Worm (Caenorhabditis elegans): Measurements from ENCODE around the gene sel-5.
A peak's percentile ranks its signal among the peaks of the same experiment; 100 is the strongest.

ce11 chrIII:4587177-4587576 is 8.9 kb upstream of the sel-5 start, which contains the start of the genes F35G12.7 and smc-4:
- TF ChIP-seq cog-1 (tag; optimal IDR thresholded peaks at IDR 0.05) (no peak), med-1 (GFP tag; optimal IDR thresholded peaks at IDR 0.05; ENCODE audit: insufficient read depth) (no peak), T22C8.4 (GFP tag; IDR thresholded peaks at IDR 0.05) (0 out of 2 replicates have a peak, but pooled peaks have one; percentile 20), klf-2 (GFP tag; conservative IDR thresholded peaks at IDR 0.05) (no peak), flt-1 (GFP tag; IDR thresholded peaks at IDR 0.05) (no peak; the same call in 1 of the 2 replicates), ztf-23 (GFP tag; IDR thresholded peaks at IDR 0.05) (peak; percentile 34; the same call in 1 of the 2 replicates), ztf-29 (GFP tag; IDR thresholded peaks at IDR 0.05) (no peak), tab-1 (GFP tag; IDR thresholded peaks at IDR 0.05) (no peak), ref-1 (GFP tag; conservative IDR thresholded peaks at IDR 0.05) (no peak)
